Worm (Caenorhabditis elegans): ENCODE measurements around the gene fbxa-74.

DNA sequence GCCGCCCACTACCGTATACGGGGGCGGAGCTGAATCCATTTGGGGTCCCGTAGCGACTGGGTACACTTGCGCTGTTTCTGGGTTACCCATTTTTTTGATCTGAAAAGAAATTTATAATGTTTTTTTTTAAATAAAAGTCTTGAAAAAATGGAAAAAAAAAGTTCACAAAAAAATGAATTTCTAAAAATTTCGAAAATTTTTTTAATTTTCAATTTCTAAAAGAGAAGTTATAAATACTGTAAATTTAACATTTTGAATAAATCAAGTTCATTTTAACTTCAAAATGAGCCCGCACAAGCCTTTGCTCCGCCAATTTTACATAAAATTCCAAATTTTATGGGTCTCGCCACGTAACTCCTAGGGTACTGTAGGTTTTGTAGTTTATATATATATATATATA lies 39.0 kb downstream of the fbxa-74 start, which contains the start of gene Y22D7AL.15:
- TF ChIP-seq ceh-36 (tag; optimal IDR thresholded peaks at IDR 0.05) = no peak
- TF ChIP-seq aly-1 (tag; optimal IDR thresholded peaks at IDR 0.05) = no peak
- TF ChIP-seq B0310.2 (tag; optimal IDR thresholded peaks at IDR 0.05) = no peak

All from whole organism, early embryonic.